Fruit fly (Drosophila melanogaster) whole organism, embryonic: Measurements from ENCODE around the gene toy.

Experiments used
- Atf-2 ChIP-seq: fragments of 200-800 bp; sonication (Bioruptor generic); optimal IDR thresholded peaks from 2 replicates; lab custom pipeline; 2016; ENCODE audit warnings: missing biosample characterization, missing genetic modification characterization
- B-H2 ChIP-seq: fragments of 200-800 bp; sonication (Bioruptor generic); optimal IDR thresholded peaks from 2 replicates; lab custom pipeline; 2018; ENCODE audit warnings: missing biosample characterization, mild to moderate bottlenecking, missing genetic modification characterization
- Bgb ChIP-seq: fragments of 200-800 bp; sonication (Bioruptor generic); IDR thresholded peaks from 2 replicates; pipeline ENCODE4 v1.3.6; 2022; ENCODE audit warnings: missing biosample characterization, missing genetic modification characterization; ENCODE audit not compliant: partially characterized antibody
- BtbVII ChIP-seq: fragments of 200-800 bp; sonication (Bioruptor generic); optimal IDR thresholded peaks from 3 replicates; lab custom pipeline; 2017; ENCODE audit warnings: missing biosample characterization, mild to moderate bottlenecking, missing genetic modification characterization
- C15 ChIP-seq: fragments of 200-800 bp; sonication (Bioruptor generic); IDR thresholded peaks from 3 replicates; pipeline ENCODE4 v1.3.6; 2022; ENCODE audit warnings: missing biosample characterization, missing genetic modification characterization
- CG10543 ChIP-seq: fragments of 200-800 bp; sonication (Bioruptor generic); optimal IDR thresholded peaks from 3 replicates; lab custom pipeline; 2017; ENCODE audit warnings: missing biosample characterization, mild to moderate bottlenecking, missing genetic modification characterization, moderate library complexity
- CG12391 ChIP-seq: fragments of 200-800 bp; sonication (Bioruptor generic); optimal IDR thresholded peaks from 3 replicates; lab custom pipeline; 2018; ENCODE audit warnings: missing biosample characterization, mild to moderate bottlenecking, missing genetic modification characterization, moderate library complexity
- CG12659 ChIP-seq: fragments of 200-800 bp; sonication (Bioruptor generic); optimal IDR thresholded peaks from 3 replicates; lab custom pipeline; 2017; ENCODE audit warnings: mild to moderate bottlenecking, missing biosample characterization, missing genetic modification reagents, missing genetic modification characterization
- CG14014 ChIP-seq: fragments of 200-800 bp; sonication (Bioruptor generic); IDR thresholded peaks from 2 replicates; pipeline ENCODE4 v1.3.6; 2022; ENCODE audit warnings: missing biosample characterization, missing genetic modification characterization
- CG14710 ChIP-seq: fragments of 200-800 bp; sonication (Bioruptor generic); optimal IDR thresholded peaks from 3 replicates; lab custom pipeline; 2019; ENCODE audit warnings: missing biosample characterization, mild to moderate bottlenecking, missing genetic modification characterization, moderate library complexity
- CG17829 ChIP-seq: fragments of 200-800 bp; optimal IDR thresholded peaks from 2 replicates; lab custom pipeline; 2019; ENCODE audit warnings: missing biosample characterization, mild to moderate bottlenecking, missing genetic modification characterization, moderate library complexity
- CG18599 ChIP-seq: fragments of 200-800 bp; sonication (Bioruptor generic); optimal IDR thresholded peaks from 3 replicates; lab custom pipeline; 2017; ENCODE audit warnings: missing biosample characterization, missing genetic modification characterization, mild to moderate bottlenecking, moderate library complexity, missing genetic modification reagents
- CG2116 ChIP-seq: fragments of 200-800 bp; sonication (Bioruptor generic); optimal IDR thresholded peaks from 3 replicates; lab custom pipeline; 2018; ENCODE audit warnings: missing biosample characterization, mild to moderate bottlenecking, missing genetic modification characterization
- CG2199 ChIP-seq: fragments of 200-800 bp; sonication (Bioruptor generic); IDR thresholded peaks from 3 replicates; pipeline ENCODE4 v1.3.6; 2022; ENCODE audit warnings: missing biosample characterization, missing genetic modification characterization
- CG30020 ChIP-seq: fragments of 200-800 bp; optimal IDR thresholded peaks from 2 replicates; lab custom pipeline; 2019; ENCODE audit warnings: missing biosample characterization, mild to moderate bottlenecking, missing genetic modification characterization, moderate library complexity
- CG34422 ChIP-seq: fragments of 200-800 bp; sonication (Bioruptor generic); IDR thresholded peaks from 3 replicates; pipeline ENCODE4 v1.3.6; 2022; ENCODE audit warnings: missing biosample characterization, missing genetic modification characterization
- CG4424 ChIP-seq: fragments of 200-800 bp; sonication (Bioruptor generic); optimal IDR thresholded peaks from 3 replicates; lab custom pipeline; 2016; ENCODE audit warnings: missing biosample characterization, missing genetic modification characterization
- CG7357 ChIP-seq: fragments of 200-800 bp; sonication (Bioruptor generic); IDR thresholded peaks from 3 replicates; pipeline ENCODE4 v1.3.6; 2022; ENCODE audit warnings: missing biosample characterization, missing genetic modification characterization
- CG7786 ChIP-seq: fragments of 200-800 bp; sonication (Bioruptor generic); optimal IDR thresholded peaks from 2 replicates; lab custom pipeline; 2016; ENCODE audit warnings: missing biosample characterization, missing genetic modification characterization
- CG7963 ChIP-seq: fragments of 200-800 bp; sonication (Bioruptor generic); IDR thresholded peaks from 3 replicates; pipeline ENCODE4 v1.3.6; 2022; ENCODE audit warnings: missing biosample characterization, missing genetic modification characterization; ENCODE audit not compliant: partially characterized antibody
- CG7987 ChIP-seq: fragments of 200-800 bp; sonication (Bioruptor generic); optimal IDR thresholded peaks from 2 replicates; lab custom pipeline; 2018; ENCODE audit warnings: missing biosample characterization, mild to moderate bottlenecking, missing genetic modification characterization, moderate library complexity
- CG8290 ChIP-seq, 3 experiments: fragments of 200-800 bp; sonication (Bioruptor generic); optimal IDR thresholded peaks; 2 replicates each; lab custom pipeline; 2016 to 2019; ENCODE audit warnings: missing biosample characterization in 3 of 3, missing genetic modification characterization in 3 of 3, mild to moderate bottlenecking in 2 of 3, moderate library complexity in 1 of 3
- Doc3 ChIP-seq: fragments of 200-800 bp; sonication (Bioruptor generic); IDR thresholded peaks from 3 replicates; pipeline ENCODE4 v1.3.6; 2022; ENCODE audit warnings: missing biosample characterization, missing genetic modification characterization; ENCODE audit not compliant: partially characterized antibody
- Fer3 ChIP-seq: fragments of 200-800 bp; sonication (Bioruptor generic); optimal IDR thresholded peaks from 2 replicates; lab custom pipeline; 2018; ENCODE audit warnings: missing biosample characterization, mild to moderate bottlenecking, missing genetic modification characterization, moderate library complexity
- Gug ChIP-seq: fragments of 200-800 bp; sonication (Bioruptor generic); IDR thresholded peaks from 4 replicates; pipeline ENCODE4 v1.3.6; 2022; ENCODE audit warnings: missing biosample characterization, missing genetic modification characterization
- Hey ChIP-seq: fragments of 200-800 bp; sonication (Bioruptor generic); optimal IDR thresholded peaks from 3 replicates; lab custom pipeline; 2018; ENCODE audit warnings: missing biosample characterization, mild to moderate bottlenecking, missing genetic modification characterization
- HmgZ ChIP-seq: fragments of 200-800 bp; sonication (Bioruptor generic); optimal IDR thresholded peaks from 2 replicates; lab custom pipeline; 2018; ENCODE audit warnings: missing biosample characterization, mild to moderate bottlenecking, missing genetic modification characterization
- Hr39 ChIP-seq: fragments of >200 bp; optimal IDR thresholded peaks from 2 replicates; lab custom pipeline; 2017
- MBD-R2 ChIP-seq: fragments of 200-800 bp; sonication (Bioruptor generic); IDR thresholded peaks from 2 replicates; pipeline ENCODE4 v1.3.6; 2022; ENCODE audit warnings: missing biosample characterization, missing genetic modification characterization
- MESR4 ChIP-seq: fragments of 200-800 bp; sonication (Bioruptor generic); optimal IDR thresholded peaks from 2 replicates; lab custom pipeline; 2018; ENCODE audit warnings: missing biosample characterization, mild to moderate bottlenecking, missing genetic modification characterization, moderate library complexity
- NK7.1 ChIP-seq: fragments of 200-800 bp; sonication (Bioruptor generic); optimal IDR thresholded peaks from 3 replicates; lab custom pipeline; 2016; ENCODE audit warnings: missing biosample characterization, missing genetic modification characterization
- Ptx1 ChIP-seq: fragments of 200-800 bp; sonication (Bioruptor generic); IDR thresholded peaks from 2 replicates; pipeline ENCODE4 v1.3.6; 2022; ENCODE audit warnings: missing biosample characterization, missing genetic modification characterization
- Scr ChIP-seq: fragments of 200-800 bp; sonication (Bioruptor generic); IDR thresholded peaks from 2 replicates; pipeline ENCODE4 v1.3.6; 2022; ENCODE audit warnings: missing biosample characterization, missing genetic modification characterization; ENCODE audit not compliant: partially characterized antibody
- Sry-δ ChIP-seq: fragments of 200-800 bp; sonication (Bioruptor generic); optimal IDR thresholded peaks from 2 replicates; lab custom pipeline; 2016; ENCODE audit warnings: missing biosample characterization, missing genetic modification characterization
- Taf1 ChIP-seq: fragments of 200-800 bp; sonication (Bioruptor generic); IDR thresholded peaks from 2 replicates; pipeline ENCODE4 v1.3.6; 2022; ENCODE audit warnings: missing biosample characterization, missing genetic modification characterization
- bigmax ChIP-seq: fragments of 200-800 bp; sonication (Bioruptor generic); optimal IDR thresholded peaks from 2 replicates; lab custom pipeline; 2018; ENCODE audit warnings: missing biosample characterization, mild to moderate bottlenecking, missing genetic modification characterization
- cg ChIP-seq: fragments of 200-800 bp; sonication (Bioruptor generic); optimal IDR thresholded peaks from 3 replicates; lab custom pipeline; 2019; ENCODE audit warnings: missing biosample characterization, mild to moderate bottlenecking, missing genetic modification characterization, moderate library complexity
- croc ChIP-seq: fragments of 200-800 bp; sonication (Bioruptor generic); conservative IDR thresholded peaks from 3 replicates; pipeline ENCODE4 v1.3.6; 2022; ENCODE audit warnings: missing biosample characterization, missing genetic modification characterization
- dm ChIP-seq: fragments of 200-800 bp; sonication (Bioruptor generic); optimal IDR thresholded peaks from 3 replicates; lab custom pipeline; 2016; ENCODE audit warnings: missing biosample characterization, missing genetic modification characterization
- fu2 ChIP-seq: fragments of 200-800 bp; sonication (Bioruptor generic); optimal IDR thresholded peaks from 2 replicates; lab custom pipeline; 2016; ENCODE audit warnings: missing biosample characterization, missing genetic modification characterization
- inv ChIP-seq: fragments of 200-800 bp; sonication (Bioruptor generic); IDR thresholded peaks from 2 replicates; pipeline ENCODE4 v1.3.6; 2022; ENCODE audit warnings: missing biosample characterization, missing genetic modification characterization; ENCODE audit not compliant: partially characterized antibody
- mld ChIP-seq: fragments of 200-800 bp; sonication (Bioruptor generic); IDR thresholded peaks from 3 replicates; pipeline ENCODE4 v1.3.6; 2022; ENCODE audit warnings: missing biosample characterization, missing genetic modification characterization; ENCODE audit not compliant: partially characterized antibody
- onecut ChIP-seq: fragments of 200-800 bp; sonication (Bioruptor generic); IDR thresholded peaks from 2 replicates; pipeline ENCODE4 v1.3.6; 2022; ENCODE audit warnings: missing biosample characterization, missing genetic modification characterization
- peb ChIP-seq: fragments of 200-800 bp; sonication (Bioruptor generic); IDR thresholded peaks from 2 replicates; pipeline ENCODE4 v1.3.6; 2022; ENCODE audit warnings: missing biosample characterization, missing genetic modification characterization
- pnt ChIP-seq: fragments of 200-800 bp; sonication (Bioruptor generic); optimal IDR thresholded peaks from 3 replicates; lab custom pipeline; 2016; ENCODE audit warnings: missing biosample characterization, missing genetic modification characterization
- sens ChIP-seq: fragments of 200-800 bp; sonication (Bioruptor generic); peaks from one replicate; lab custom pipeline; 2016; ENCODE audit warnings: missing biosample characterization, missing genetic modification characterization
- sna ChIP-seq: fragments of 200-800 bp; sonication (Bioruptor generic); IDR thresholded peaks from 2 replicates; pipeline ENCODE4 v1.3.6; 2022; ENCODE audit warnings: missing biosample characterization, missing genetic modification characterization; ENCODE audit not compliant: partially characterized antibody
- sob ChIP-seq: fragments of 200-800 bp; sonication (Bioruptor generic); IDR thresholded peaks from 2 replicates; pipeline ENCODE4 v1.3.6; 2022; ENCODE audit warnings: missing biosample characterization, missing genetic modification characterization
- sug ChIP-seq: fragments of 200-800 bp; optimal IDR thresholded peaks from 2 replicates; lab custom pipeline; 2019; ENCODE audit warnings: missing biosample characterization, mild to moderate bottlenecking, missing genetic modification characterization, moderate library complexity
- wdn ChIP-seq: fragments of 200-800 bp; sonication (Bioruptor generic); IDR thresholded peaks from 2 replicates; pipeline ENCODE4 v1.3.6; 2022; ENCODE audit warnings: missing biosample characterization, missing genetic modification characterization

toy gene

dm6 chr4:1030692-1031110, 41.2 kb downstream of the toy start (continued):
- no peak for TF ChIP-seq peb (GFP tag; lab: Robert Waterston, UW)
- peak; percentile 59 for TF ChIP-seq sens (GFP tag; lab: Kevin White, UChicago)
- no peak; the same call in 2 of the 3 replicates for TF ChIP-seq croc (GFP tag; lab: Robert Waterston, UW)
- TF ChIP-seq BtbVII, result no peak
- TF ChIP-seq sob (GFP tag; lab: Robert Waterston, UW), result 0 out of 2 replicates have a peak, but pooled peaks have one; percentile 29
- no peak for TF ChIP-seq CG7987 (GFP tag; lab: Kevin White, UChicago)
- TF ChIP-seq CG10543 (GFP tag; lab: Kevin White, UChicago), result no peak
- TF ChIP-seq CG12659 (GFP tag; lab: Kevin White, UChicago), result peak; percentile 34
- TF ChIP-seq CG12391 (tag; lab: Kevin White, UChicago), result peak; percentile 41
- peak; percentile 55; the same call in 2 of the 4 replicates for TF ChIP-seq Gug (GFP tag; lab: Robert Waterston, UW)
- TF ChIP-seq CG34422 (GFP tag; lab: Robert Waterston, UW), result no peak
- TF ChIP-seq CG17829 (tag; lab: Kevin White, UChicago), result peak; percentile 18
- no peak for TF ChIP-seq CG2199 (GFP tag; lab: Robert Waterston, UW)
- peak; percentile 55 for TF ChIP-seq CG7786 (GFP tag; lab: Kevin White, UChicago)
- TF ChIP-seq CG4424 (GFP tag; lab: Kevin White, UChicago), result peak; percentile 27
- no peak for TF ChIP-seq Hey (tag; lab: Kevin White, UChicago)
- TF ChIP-seq Atf-2 (GFP tag; lab: Kevin White, UChicago), result peak; percentile 6
- TF ChIP-seq B-H2 (GFP tag; lab: Kevin White, UChicago), result peak; percentile 49
- TF ChIP-seq pnt (GFP tag; lab: Kevin White, UChicago), result peak; percentile 52
- TF ChIP-seq HmgZ (tag; lab: Kevin White, UChicago), result peak; percentile 12
- TF ChIP-seq CG7357 (GFP tag; lab: Robert Waterston, UW), result peak; percentile 93
- TF ChIP-seq mld (GFP tag; lab: Robert Waterston, UW), result peak; percentile 68; the same call in 1 of the 3 replicates
- no peak for TF ChIP-seq CG14014
- TF ChIP-seq wdn (GFP tag; lab: Robert Waterston, UW), result no peak
- TF ChIP-seq onecut (GFP tag; lab: Robert Waterston, UW), result peak; percentile 37; the same call in 1 of the 2 replicates
- TF ChIP-seq MBD-R2 (GFP tag; lab: Robert Waterston, UW), result peak; percentile 31; the same call in 1 of the 2 replicates
- peak; percentile 52; the same call in 1 of the 2 replicates for TF ChIP-seq sna (GFP tag; lab: Robert Waterston, UW)
- peak; percentile 12 for TF ChIP-seq CG14710 (tag; lab: Kevin White, UChicago)
- TF ChIP-seq dm (GFP tag; lab: Kevin White, UChicago), result peak; percentile 87
- TF ChIP-seq CG18599 (GFP tag; lab: Kevin White, UChicago), result no peak
- peak; percentile 97 for TF ChIP-seq CG30020 (tag; lab: Kevin White, UChicago)
- peak; percentile 21 for TF ChIP-seq CG2116 (GFP tag; lab: Kevin White, UChicago)
- TF ChIP-seq Bgb (GFP tag; lab: Robert Waterston, UW), result peak; percentile 72
- TF ChIP-seq cg (GFP tag; lab: Kevin White, UChicago), result no peak
- peak; percentile 44; the same call in 1 of the 3 replicates for TF ChIP-seq Doc3 (GFP tag; lab: Robert Waterston, UW)
- peak; percentile 63; the same call in 2 of the 3 replicates for TF ChIP-seq CG7963 (GFP tag; lab: Robert Waterston, UW)
- no peak for TF ChIP-seq Hr39 (lab: Kevin White, UChicago)
- TF ChIP-seq Scr (GFP tag; lab: Robert Waterston, UW), result peak; percentile 66
- TF ChIP-seq Fer3 (tag; lab: Kevin White, UChicago), result no peak
- peak; percentile 95 for TF ChIP-seq MESR4 (GFP tag; lab: Kevin White, UChicago)
- TF ChIP-seq fu2 (GFP tag; lab: Kevin White, UChicago), result peak; percentile 28
- TF ChIP-seq Taf1 (GFP tag; lab: Robert Waterston, UW), result no peak
- TF ChIP-seq C15 (GFP tag; lab: Robert Waterston, UW), result no peak
- no peak for TF ChIP-seq CG8290 (GFP tag; optimal IDR thresholded peaks at IDR 0.05; lab: Kevin White, UChicago)
- peak; percentile 32 to 58 for TF ChIP-seq CG8290 (tag; optimal IDR thresholded peaks at IDR 0.05; lab: Kevin White, UChicago)
- peak; percentile 59 for TF ChIP-seq inv (GFP tag; lab: Robert Waterston, UW)
- peak; percentile 54 for TF ChIP-seq bigmax (GFP tag; lab: Kevin White, UChicago)
- no peak for TF ChIP-seq Ptx1 (GFP tag; lab: Robert Waterston, UW)
- TF ChIP-seq NK7.1 (GFP tag; lab: Kevin White, UChicago), result no peak
- TF ChIP-seq Sry-δ (GFP tag; lab: Kevin White, UChicago), result peak; percentile 87
- TF ChIP-seq sug (tag; lab: Kevin White, UChicago), result peak; percentile 28
